Worm (Caenorhabditis elegans): ENCODE results near the gene F28A12.10.

ce11 chrV:8607353-8607850 is 30.2 kb downstream of the F28A12.10 start, which contains the start of gene smk-1:
- TF ChIP-seq W03F9.2 (tag; optimal IDR thresholded peaks at IDR 0.05) (no peak), him-1 (tag; optimal IDR thresholded peaks at IDR 0.05) (no peak)

Measured in whole organism, L4/young adult.